Worm (Caenorhabditis elegans) whole organism, L3 larva: Measurements from ENCODE around the gene C05D10.4.

Experiments used
- ZK546.5 ChIP-seq: sonication (generic microtip); optimal IDR thresholded peaks from 2 replicates; lab custom pipeline; 2017; ENCODE audit warnings: missing biosample characterization, missing genetic modification characterization
- ceh-82 ChIP-seq: fragments of 150-350 bp; optimal IDR thresholded peaks from 2 replicates; lab custom pipeline; 2014; ENCODE audit warnings: missing biosample characterization, missing genetic modification characterization
- ceh-9 ChIP-seq: sonication (generic microtip); optimal IDR thresholded peaks from 2 replicates; lab custom pipeline; 2018; ENCODE audit warnings: missing biosample characterization, missing genetic modification characterization
- egl-5 ChIP-seq: fragments of 150-350 bp; optimal IDR thresholded peaks from 2 replicates; lab custom pipeline; 2017; ENCODE audit warnings: missing biosample characterization, missing genetic modification reagents, missing genetic modification characterization, inconsistent platforms
- elt-1 ChIP-seq: fragments of 150-350 bp; optimal IDR thresholded peaks from 2 replicates; lab custom pipeline; 2014; ENCODE audit warnings: missing biosample characterization, missing genetic modification characterization
- elt-3 ChIP-seq, 3 experiments: fragments of 150-350 bp in 1 of 3; sonication (generic microtip) in 2 of 3; optimal IDR thresholded peaks; 2 replicates in 2 of 3; 4 replicates in 1 of 3; lab custom pipeline; 2014 to 2017; ENCODE audit warnings: missing biosample characterization in 3 of 3, missing genetic modification characterization in 3 of 3
- hmg-11 ChIP-seq: sonication (generic microtip); optimal IDR thresholded peaks from 2 replicates; lab custom pipeline; 2016; ENCODE audit warnings: missing genetic modification characterization, missing compliant biosample characterization
- lsy-12 ChIP-seq: sonication (generic microtip); optimal IDR thresholded peaks from 2 replicates; lab custom pipeline; 2016; ENCODE audit warnings: mild to moderate bottlenecking, missing genetic modification characterization, missing compliant biosample characterization
- mml-1 ChIP-seq: fragments of 150-350 bp; sonication (generic microtip); optimal IDR thresholded peaks from 3 replicates; lab custom pipeline; 2014; ENCODE audit warnings: missing biosample characterization, missing genetic modification characterization
- nhr-28 ChIP-seq: fragments of 150-350 bp; optimal IDR thresholded peaks from 2 replicates; lab custom pipeline; 2014; ENCODE audit warnings: missing biosample characterization, missing genetic modification characterization
- nhr-67 ChIP-seq: fragments of 150-350 bp; optimal IDR thresholded peaks from 2 replicates; lab custom pipeline; 2014; ENCODE audit warnings: missing biosample characterization, missing genetic modification characterization
- nhr-77 ChIP-seq: fragments of 150-350 bp; optimal IDR thresholded peaks from 2 replicates; lab custom pipeline; 2014; ENCODE audit warnings: missing biosample characterization, missing genetic modification characterization
- zag-1 ChIP-seq: fragments of 150-350 bp; optimal IDR thresholded peaks from 2 replicates; lab custom pipeline; 2014; ENCODE audit warnings: missing biosample characterization, missing genetic modification characterization

The C05D10.4 gene

ce11 chrIII:6046881-6047280 is 55.8 kb downstream of the C05D10.4 start, which contains the start of gene tbx-11:
TSS of gene tbx-11 (minus strand) at chrIII:6046981.
- TF ChIP-seq hmg-11 (tag; lab: Kevin White, UChicago) (no peak), nhr-67 (no peak), ceh-9 (tag; lab: Kevin White, UChicago) (no peak), mml-1 (no peak)

ce11 chrIII:6039370-6039769 is 63.3 kb downstream of the C05D10.4 start, which contains the start of gene ift-139:
TSS of gene ift-139 (minus strand) at chrIII:6039470.
- TF ChIP-seq nhr-28 (tag; lab: Kevin White, UChicago) (no peak), zag-1 (no peak), lsy-12 (tag; lab: Kevin White, UChicago) (no peak), egl-5 (tag; lab: Kevin White, UChicago) (no peak), elt-1 (tag; lab: Kevin White, UChicago) (no peak), ceh-9 (tag; lab: Kevin White, UChicago) (no peak), ceh-82 (tag; lab: Kevin White, UChicago) (no peak), elt-3 (tag; optimal IDR thresholded peaks at IDR 0.05; lab: Kevin White, UChicago) (no peak), ZK546.5 (tag; lab: Kevin White, UChicago) (no peak), nhr-77 (tag; lab: Kevin White, UChicago) (no peak)
- TF ChIP-seq, all 47 proteins: peak for 0
